Worm (Caenorhabditis elegans): Measurements from ENCODE around the gene F20C5.6.
"Not testable (repeated sequence)": the region's sequence is repeated elsewhere in the genome, so short reads cannot be mapped to it uniquely, and the experiment has no call there.

DNA sequence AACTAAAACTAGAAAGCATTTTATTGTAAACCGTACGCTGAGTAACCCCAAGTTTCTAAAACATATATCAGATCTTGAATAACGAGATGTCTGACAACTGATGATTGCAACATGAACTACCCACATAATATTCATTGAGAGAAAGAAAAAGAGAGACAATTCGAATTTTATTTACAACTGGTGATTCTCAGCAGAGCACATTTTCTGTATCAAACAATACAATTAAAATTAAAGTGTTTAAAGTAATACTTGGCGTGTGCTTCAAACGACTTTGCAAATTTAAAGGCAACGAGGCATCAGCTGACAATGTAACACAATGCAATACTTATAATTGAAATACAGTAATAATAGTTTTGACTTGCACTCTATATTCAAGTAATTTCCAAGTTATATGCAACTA, 15.0 kb upstream of the F20C5.6 start, which contains the start of gene C33D9.10:
- not testable (repeated sequence) for TF ChIP-seq unc-55 (GFP tag; optimal IDR thresholded peaks at IDR 0.05); nhr-11 (tag; optimal IDR thresholded peaks at IDR 0.05); F13H6.1 (tag; optimal IDR thresholded peaks at IDR 0.05); ceh-34 (tag; optimal IDR thresholded peaks at IDR 0.05); ceh-18 (tag; optimal IDR thresholded peaks at IDR 0.05); hlh-30 (tag; optimal IDR thresholded peaks at IDR 0.05; ENCODE audit: insufficient read depth); unc-86 (tag; optimal IDR thresholded peaks at IDR 0.05); T23F11.4 (GFP tag; optimal IDR thresholded peaks at IDR 0.05)

All from whole organism, late embryonic.